3 fruit fly cellular contexts compared by ENCODE assay signal in the genomic region with DNA sequence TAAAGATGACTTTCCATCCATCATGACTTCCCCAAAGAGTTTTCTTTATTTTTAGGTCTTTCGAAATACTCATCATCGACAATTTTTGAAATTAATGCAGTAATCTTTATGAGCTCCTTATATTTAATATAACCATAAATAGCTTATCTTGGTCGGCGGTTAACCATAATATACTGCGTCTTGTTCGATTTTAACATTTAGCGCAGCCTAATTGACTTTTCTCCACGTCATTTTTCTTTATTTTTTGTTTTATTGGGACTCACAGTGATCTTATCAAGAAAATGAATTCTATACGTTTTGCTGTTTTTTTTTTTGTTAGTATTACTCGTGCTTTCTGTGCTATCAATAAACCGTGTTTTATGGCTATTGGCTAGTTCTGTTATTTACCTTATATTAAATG.
A peak's percentile ranks its signal among the peaks of the same experiment; 100 is the strongest.
TF ChIP-seq lines count a peak whose summit lies in the region.

No protein-coding gene starts in this region.

- TF ChIP-seq CTCF in whole organism, embryonic (GFP tag; optimal IDR thresholded peaks at IDR 0.05; lab: Kevin White, UChicago): no peak

TF ChIP-seq in whole organism, adult, 20 proteins besides CTCF, POLR2A, EP300 and RAD21:
- TF ChIP-seq bab1 (GFP tag; optimal IDR thresholded peaks at IDR 0.05; lab: Kevin White, UChicago): no peak
- TF ChIP-seq Mnt (GFP tag; optimal IDR thresholded peaks at IDR 0.05; lab: Kevin White, UChicago): no peak
- TF ChIP-seq kay (GFP tag; lab: Kevin White, UChicago; ENCODE audit: borderline replicate concordance): peak; percentile 41
- no peak for TF ChIP-seq CG1620 (GFP tag; optimal IDR thresholded peaks at IDR 0.05; lab: Kevin White, UChicago)
- no peak for TF ChIP-seq toe (GFP tag; optimal IDR thresholded peaks at IDR 0.05; lab: Kevin White, UChicago)
- no peak for TF ChIP-seq CG11617 (GFP tag; optimal IDR thresholded peaks at IDR 0.05; lab: Kevin White, UChicago)
- TF ChIP-seq CG5204 (GFP tag; optimal IDR thresholded peaks at IDR 0.05; lab: Kevin White, UChicago): no peak
- TF ChIP-seq ovo (GFP tag; optimal IDR thresholded peaks at IDR 0.05; lab: Kevin White, UChicago): no peak

TF ChIP-seq in whole organism, embryonic, 481 proteins besides CTCF, POLR2A, EP300 and RAD21:
- TF ChIP-seq cwo (GFP tag; optimal IDR thresholded peaks at IDR 0.05; lab: Kevin White, UChicago): no peak
- TF ChIP-seq ftz-f1 (GFP tag; optimal IDR thresholded peaks at IDR 0.05; lab: Kevin White, UChicago): no peak
- no peak for TF ChIP-seq CG10543 (GFP tag; optimal IDR thresholded peaks at IDR 0.05; lab: Kevin White, UChicago)
- peak; percentile 31 for TF ChIP-seq sens (GFP tag; lab: Kevin White, UChicago)
- no peak for TF ChIP-seq CG18764 (GFP tag; optimal IDR thresholded peaks at IDR 0.05; lab: Kevin White, UChicago)
- TF ChIP-seq fd64A (GFP tag; optimal IDR thresholded peaks at IDR 0.05; lab: Kevin White, UChicago): no peak
- TF ChIP-seq exex (tag; optimal IDR thresholded peaks at IDR 0.05; lab: Kevin White, UChicago): peak; percentile 43
- TF ChIP-seq pros (GFP tag; optimal IDR thresholded peaks at IDR 0.05; lab: Kevin White, UChicago): no peak
- TF ChIP-seq nom (GFP tag; optimal IDR thresholded peaks at IDR 0.05; lab: Kevin White, UChicago): no peak
- TF ChIP-seq CG6272 (GFP tag; IDR thresholded peaks at IDR 0.05; lab: Robert Waterston, UW): no peak
- TF ChIP-seq CG8944 (GFP tag; optimal IDR thresholded peaks at IDR 0.05; lab: Kevin White, UChicago): no peak
- no peak for TF ChIP-seq D (optimal IDR thresholded peaks at IDR 0.05; lab: Kevin White, UChicago)
- no peak for TF ChIP-seq D (GFP tag; optimal IDR thresholded peaks at IDR 0.05; lab: Kevin White, UChicago)
- no peak for TF ChIP-seq Hmr (GFP tag; optimal IDR thresholded peaks at IDR 0.05; lab: Kevin White, UChicago)
- TF ChIP-seq CG34224 (GFP tag; IDR thresholded peaks at IDR 0.05; lab: Robert Waterston, UW; ENCODE audit: partially characterized antibody): no peak
- no peak for TF ChIP-seq hkb (optimal IDR thresholded peaks at IDR 0.05; lab: Kevin White, UChicago)
- no peak for TF ChIP-seq hkb (GFP tag; IDR thresholded peaks at IDR 0.05; lab: Robert Waterston, UW)

TF ChIP-seq in whole organism, prepupa, 60 proteins besides CTCF, POLR2A, EP300 and RAD21:
- peak; percentile 58 for TF ChIP-seq Eip78C (GFP tag; lab: Kevin White, UChicago)
- TF ChIP-seq CG1621 (tag; optimal IDR thresholded peaks at IDR 0.05; lab: Kevin White, UChicago): no peak
- TF ChIP-seq Sox14 (GFP tag; optimal IDR thresholded peaks at IDR 0.05; lab: Kevin White, UChicago): no peak
- TF ChIP-seq Sox15 (GFP tag; optimal IDR thresholded peaks at IDR 0.05; lab: Kevin White, UChicago): no peak
- no peak for TF ChIP-seq CG11762 (GFP tag; optimal IDR thresholded peaks at IDR 0.05; lab: Kevin White, UChicago; ENCODE audit: insufficient read depth)
- no peak for TF ChIP-seq CG6276 (GFP tag; optimal IDR thresholded peaks at IDR 0.05; lab: Kevin White, UChicago)
- peak; percentile 54 for TF ChIP-seq svp (GFP tag; lab: Kevin White, UChicago)
- TF ChIP-seq fkh (GFP tag; optimal IDR thresholded peaks at IDR 0.05; lab: Kevin White, UChicago): no peak
- TF ChIP-seq CG4318 (GFP tag; optimal IDR thresholded peaks at IDR 0.05; lab: Kevin White, UChicago): no peak
- TF ChIP-seq CG6163 (GFP tag; IDR thresholded peaks at IDR 0.05; lab: Robert Waterston, UW): no peak
- TF ChIP-seq spab (GFP tag; optimal IDR thresholded peaks at IDR 0.05; lab: Kevin White, UChicago): no peak
